Worm (Caenorhabditis elegans) whole organism, mixed stage, embryonic: ENCODE measurements around the gene C03H5.6.
A peak's percentile ranks its signal among the peaks of the same experiment; 100 is the strongest.

Source experiments
- ces-1 ChIP-seq: fragments of 150-350 bp; optimal IDR thresholded peaks from 2 replicates; lab custom pipeline; 2014; ENCODE audit warnings: missing biosample characterization, missing genetic modification reagents, missing genetic modification characterization
- mep-1 ChIP-seq: fragments of 150-350 bp; optimal IDR thresholded peaks from 2 replicates; lab custom pipeline; 2017; ENCODE audit warnings: missing biosample characterization, missing genetic modification reagents, missing genetic modification characterization, inconsistent platforms

Gene C03H5.6

ce11 chrII:347734-348133 is 51.5 kb downstream of the C03H5.6 start, which contains the start of gene D1069.3:
Gene D1069.3, minus strand, starts transcription at chrII:347891.
- TF ChIP-seq mep-1 (no peak), ces-1 (GFP tag; lab: Kevin White, UChicago) (peak; percentile 87)
